Worm (Caenorhabditis elegans): Measurements from ENCODE around the gene math-48.

DNA sequence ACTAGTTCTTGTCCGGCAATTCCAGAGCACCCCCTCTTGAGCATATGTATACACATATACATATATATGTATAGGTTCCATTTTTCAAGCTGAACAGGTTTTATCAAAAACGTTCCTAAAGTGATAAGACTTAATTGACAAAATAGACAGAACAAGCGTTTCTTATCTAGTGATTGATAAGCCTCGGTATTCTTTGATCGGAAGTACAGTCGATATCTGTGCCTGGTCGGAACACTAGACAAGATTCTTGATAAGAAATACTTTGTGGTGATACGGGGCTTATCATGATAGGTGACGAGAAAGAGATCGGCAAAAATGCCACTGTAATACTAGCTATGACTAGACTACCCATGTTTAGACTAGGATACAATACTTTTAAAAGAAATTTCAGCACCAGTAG, 2.8 kb upstream of the math-48 start:
- TF ChIP-seq F44E2.7 (GFP tag; IDR thresholded peaks at IDR 0.05): no peak
- TF ChIP-seq tra-1 (GFP tag; IDR thresholded peaks at IDR 0.05): peak; percentile 88
- no peak for TF ChIP-seq gei-8 (GFP tag; optimal IDR thresholded peaks at IDR 0.05)
- peak; percentile 26 for TF ChIP-seq aha-1 (tag)
- peak; percentile 5 for TF ChIP-seq nhr-6 (tag; optimal IDR thresholded peaks at IDR 0.05)
- TF ChIP-seq ceh-44 (GFP tag; IDR thresholded peaks at IDR 0.05): no peak
- no peak for TF ChIP-seq lir-3 (tag; optimal IDR thresholded peaks at IDR 0.05)
